Fruit fly (Drosophila melanogaster) whole organism, embryonic: ENCODE measurements around the gene robl62A.
A peak's percentile ranks its signal among the peaks of the same experiment; 100 is the strongest.

Experiments
- Bgb ChIP-seq: fragments of 200-800 bp; sonication (Bioruptor generic); IDR thresholded peaks from 2 replicates; pipeline ENCODE4 v1.3.6; 2022; ENCODE audit warnings: missing biosample characterization, missing genetic modification characterization; ENCODE audit not compliant: partially characterized antibody
- CG11093 ChIP-seq: fragments of 200-800 bp; sonication (Bioruptor generic); IDR thresholded peaks from 3 replicates; pipeline ENCODE4 v1.3.6; 2022; ENCODE audit warnings: missing biosample characterization, missing genetic modification characterization
- CG12155 ChIP-seq: fragments of 200-800 bp; sonication (Bioruptor generic); optimal IDR thresholded peaks from 3 replicates; lab custom pipeline; 2016; ENCODE audit warnings: missing biosample characterization, missing genetic modification characterization
- CG12391 ChIP-seq: fragments of 200-800 bp; sonication (Bioruptor generic); optimal IDR thresholded peaks from 3 replicates; lab custom pipeline; 2018; ENCODE audit warnings: missing biosample characterization, mild to moderate bottlenecking, missing genetic modification characterization, moderate library complexity
- CG13894 ChIP-seq: fragments of 200-800 bp; sonication (Bioruptor generic); optimal IDR thresholded peaks from 3 replicates; lab custom pipeline; 2018; ENCODE audit warnings: missing biosample characterization, mild to moderate bottlenecking, missing genetic modification characterization, moderate library complexity
- CG14050 ChIP-seq: fragments of 200-800 bp; sonication (Bioruptor generic); IDR thresholded peaks from 3 replicates; pipeline ENCODE4 v1.3.6; 2022; ENCODE audit warnings: missing biosample characterization, missing genetic modification characterization
- CG15479 ChIP-seq: fragments of 200-800 bp; sonication (Bioruptor generic); optimal IDR thresholded peaks from 3 replicates; lab custom pipeline; 2019; ENCODE audit warnings: missing biosample characterization, mild to moderate bottlenecking, missing genetic modification characterization, moderate library complexity
- CG15514 ChIP-seq: fragments of 200-800 bp; sonication (Bioruptor generic); optimal IDR thresholded peaks from 3 replicates; lab custom pipeline; 2017; ENCODE audit warnings: missing biosample characterization, missing genetic modification characterization, mild to moderate bottlenecking, moderate library complexity, missing genetic modification reagents
- CG1832 ChIP-seq: fragments of 200-800 bp; sonication (Bioruptor generic); optimal IDR thresholded peaks from 2 replicates; lab custom pipeline; 2017; ENCODE audit warnings: missing biosample characterization, mild to moderate bottlenecking, missing genetic modification characterization, inconsistent platforms
- CG30403 ChIP-seq: fragments of 200-800 bp; sonication (Bioruptor generic); optimal IDR thresholded peaks from 3 replicates; lab custom pipeline; 2016; ENCODE audit warnings: missing biosample characterization, missing genetic modification characterization
- CG3407 ChIP-seq: fragments of 200-800 bp; sonication (Bioruptor generic); optimal IDR thresholded peaks from 2 replicates; lab custom pipeline; 2018; ENCODE audit warnings: missing biosample characterization, mild to moderate bottlenecking, missing genetic modification characterization
- CG3995 ChIP-seq: fragments of 200-800 bp; sonication (Bioruptor generic); optimal IDR thresholded peaks from 3 replicates; lab custom pipeline; 2016; ENCODE audit warnings: missing biosample characterization, missing genetic modification characterization
- CG4730 ChIP-seq: fragments of 200-800 bp; sonication (Bioruptor generic); IDR thresholded peaks from 2 replicates; pipeline ENCODE4 v1.3.6; 2022; ENCODE audit warnings: missing biosample characterization, missing genetic modification characterization
- CG4820 ChIP-seq: fragments of 200-800 bp; sonication (Bioruptor generic); optimal IDR thresholded peaks from 3 replicates; lab custom pipeline; 2016; ENCODE audit warnings: missing biosample characterization, missing genetic modification characterization
- CG7372 ChIP-seq: fragments of 200-800 bp; sonication (Bioruptor generic); IDR thresholded peaks from 2 replicates; pipeline ENCODE4 v1.3.6; 2022; ENCODE audit warnings: missing biosample characterization, missing genetic modification characterization
- CG7786 ChIP-seq: fragments of 200-800 bp; sonication (Bioruptor generic); optimal IDR thresholded peaks from 2 replicates; lab custom pipeline; 2016; ENCODE audit warnings: missing biosample characterization, missing genetic modification characterization
- Chrac-16 ChIP-seq: fragments of 200-800 bp; sonication (Bioruptor generic); optimal IDR thresholded peaks from 3 replicates; lab custom pipeline; 2016; ENCODE audit warnings: missing biosample characterization, missing genetic modification characterization
- Dip2 ChIP-seq: fragments of 200-800 bp; sonication (Bioruptor generic); IDR thresholded peaks from 2 replicates; pipeline ENCODE4 v1.3.6; 2022; ENCODE audit warnings: missing biosample characterization, missing genetic modification characterization
- GATAe ChIP-seq: fragments of 200-800 bp; sonication (Bioruptor generic); conservative IDR thresholded peaks from 2 replicates; pipeline ENCODE4 v1.3.6; 2022; ENCODE audit warnings: missing biosample characterization, missing genetic modification characterization
- H2.0 ChIP-seq: fragments of 200-800 bp; sonication (Bioruptor generic); IDR thresholded peaks from 2 replicates; pipeline ENCODE4 v1.3.6; 2022; ENCODE audit warnings: missing biosample characterization, missing genetic modification characterization
- MESR4 ChIP-seq: fragments of 200-800 bp; sonication (Bioruptor generic); optimal IDR thresholded peaks from 2 replicates; lab custom pipeline; 2018; ENCODE audit warnings: missing biosample characterization, mild to moderate bottlenecking, missing genetic modification characterization, moderate library complexity
- MTF-1 ChIP-seq: fragments of 200-800 bp; sonication (Bioruptor generic); optimal IDR thresholded peaks from 2 replicates; lab custom pipeline; 2018; ENCODE audit warnings: missing biosample characterization, mild to moderate bottlenecking, missing genetic modification characterization, borderline replicate concordance
- NfI ChIP-seq: fragments of 200-800 bp; sonication (Bioruptor generic); optimal IDR thresholded peaks from 3 replicates; lab custom pipeline; 2018; ENCODE audit warnings: missing biosample characterization, mild to moderate bottlenecking, missing genetic modification characterization, moderate library complexity
- Stat92E ChIP-seq, 3 experiments: fragments of >200 bp in 2 of 3; fragments of 200-800 bp in 1 of 3; sonication (Bioruptor generic) in 1 of 3; optimal IDR thresholded peaks; 2 replicates each; lab custom pipeline; 2017 to 2019; ENCODE audit warnings: missing biosample characterization in 3 of 3, missing genetic modification characterization in 3 of 3, mild to moderate bottlenecking in 1 of 3, moderate library complexity in 1 of 3
- abd-A ChIP-seq: fragments of 200-800 bp; sonication (Bioruptor generic); optimal IDR thresholded peaks from 3 replicates; lab custom pipeline; 2019; ENCODE audit warnings: missing biosample characterization, mild to moderate bottlenecking, missing genetic modification characterization, moderate library complexity
- ara ChIP-seq: fragments of 200-800 bp; sonication (Bioruptor generic); IDR thresholded peaks from 2 replicates; pipeline ENCODE4 v1.3.6; 2022; ENCODE audit warnings: missing biosample characterization, missing genetic modification characterization
- cad ChIP-seq: fragments of >200 bp; optimal IDR thresholded peaks from 2 replicates; lab custom pipeline; 2017; ENCODE audit warnings: missing biosample characterization, missing genetic modification characterization
- ewg ChIP-seq: fragments of 200-800 bp; sonication (Bioruptor generic); optimal IDR thresholded peaks from 3 replicates; lab custom pipeline; 2017; ENCODE audit warnings: mild to moderate bottlenecking, missing biosample characterization, missing genetic modification reagents, missing genetic modification characterization
- grn ChIP-seq: fragments of 200-800 bp; sonication (Bioruptor generic); optimal IDR thresholded peaks from 3 replicates; lab custom pipeline; 2017; ENCODE audit warnings: missing biosample characterization, missing genetic modification characterization
- h ChIP-seq: fragments of >200 bp; optimal IDR thresholded peaks from 2 replicates; lab custom pipeline; 2017
- ind ChIP-seq: fragments of 200-800 bp; sonication (Bioruptor generic); optimal IDR thresholded peaks from 3 replicates; lab custom pipeline; 2016; ENCODE audit warnings: missing biosample characterization, missing genetic modification characterization
- jigr1 ChIP-seq: fragments of 200-800 bp; sonication (Bioruptor generic); IDR thresholded peaks from 3 replicates; pipeline ENCODE4 v1.3.6; 2022; ENCODE audit warnings: missing biosample characterization, missing genetic modification characterization
- lola ChIP-seq, 3 experiments: fragments of >200 bp in 2 of 3; fragments of 200-800 bp in 1 of 3; sonication (Bioruptor generic) in 1 of 3; optimal IDR thresholded peaks; 2 replicates each; lab custom pipeline; 2017 to 2019; ENCODE audit warnings: missing biosample characterization in 3 of 3, missing genetic modification characterization in 3 of 3, mild to moderate bottlenecking in 1 of 3, moderate library complexity in 1 of 3
- pfk ChIP-seq: fragments of 200-800 bp; sonication (Bioruptor generic); optimal IDR thresholded peaks from 2 replicates; lab custom pipeline; 2018; ENCODE audit warnings: missing biosample characterization, mild to moderate bottlenecking, missing genetic modification characterization, moderate library complexity
- run ChIP-seq: fragments of 200-800 bp; sonication (Bioruptor generic); optimal IDR thresholded peaks from 3 replicates; lab custom pipeline; 2018; ENCODE audit warnings: missing biosample characterization, mild to moderate bottlenecking, missing genetic modification characterization
- sd ChIP-seq: fragments of 200-800 bp; sonication (Bioruptor generic); optimal IDR thresholded peaks from 3 replicates; lab custom pipeline; 2018; ENCODE audit warnings: missing biosample characterization, mild to moderate bottlenecking, missing genetic modification characterization, moderate library complexity
- slbo ChIP-seq: fragments of 200-800 bp; sonication (Bioruptor generic); IDR thresholded peaks from 2 replicates; pipeline ENCODE4 v1.3.6; 2022; ENCODE audit warnings: missing biosample characterization, missing genetic modification characterization
- sqz ChIP-seq: fragments of 200-800 bp; sonication (Bioruptor generic); optimal IDR thresholded peaks from 3 replicates; lab custom pipeline; 2018; ENCODE audit warnings: missing biosample characterization, mild to moderate bottlenecking, missing genetic modification characterization
- tna ChIP-seq: fragments of 200-800 bp; sonication (Bioruptor generic); IDR thresholded peaks from 2 replicates; pipeline ENCODE4 v1.3.6; 2022; ENCODE audit warnings: missing biosample characterization, missing genetic modification characterization; ENCODE audit not compliant: partially characterized antibody
- unc-4 ChIP-seq: fragments of 200-800 bp; sonication (Bioruptor generic); IDR thresholded peaks from 2 replicates; pipeline ENCODE4 v1.3.6; 2022; ENCODE audit warnings: missing biosample characterization, missing genetic modification characterization; ENCODE audit not compliant: partially characterized antibody
- wdn ChIP-seq: fragments of 200-800 bp; sonication (Bioruptor generic); IDR thresholded peaks from 2 replicates; pipeline ENCODE4 v1.3.6; 2022; ENCODE audit warnings: missing biosample characterization, missing genetic modification characterization

Gene robl62A

DNA sequence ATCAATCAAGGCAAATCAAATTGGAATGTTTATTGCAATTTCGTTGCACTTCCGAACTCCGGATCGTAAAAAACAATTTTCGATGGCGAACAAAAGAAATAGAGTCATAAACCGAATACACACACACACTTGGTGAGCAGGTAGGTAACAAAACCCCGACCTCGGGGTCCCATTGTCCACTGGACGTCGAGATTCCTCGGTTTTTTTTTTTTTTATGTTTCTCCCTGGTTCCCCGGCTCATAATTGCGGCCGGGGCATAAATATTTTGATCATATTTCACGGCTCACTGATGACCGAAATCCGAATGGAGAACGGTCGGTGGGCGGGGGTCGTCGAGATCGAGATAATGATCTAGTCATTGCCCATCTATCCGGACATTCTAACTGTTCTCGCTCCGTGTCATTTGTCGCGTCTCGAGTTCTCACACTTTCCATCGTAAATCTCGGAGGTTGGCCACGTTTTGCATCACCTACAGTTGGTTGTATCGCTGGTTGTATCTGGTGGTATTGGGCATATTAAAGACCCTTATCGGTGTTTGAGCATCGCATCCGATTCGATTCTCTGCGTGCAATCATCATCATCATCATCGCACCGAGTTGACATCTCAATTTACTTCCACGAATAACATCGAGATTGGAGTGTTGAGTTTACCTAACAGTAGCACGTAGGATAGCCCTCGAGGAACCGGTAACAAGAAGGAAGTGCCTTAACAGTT, 29.5 kb upstream of the robl62A start (continued):
- TF ChIP-seq ara (GFP tag; lab: Robert Waterston, UW) (no peak), CG12155 (no peak), CG15479 (GFP tag; lab: Kevin White, UChicago) (peak; percentile 19), sqz (GFP tag; lab: Kevin White, UChicago) (peak; percentile 56), Dip2 (GFP tag; lab: Robert Waterston, UW) (no peak), h (lab: Kevin White, UChicago) (no peak), CG12391 (no peak), NfI (GFP tag; lab: Kevin White, UChicago) (no peak), CG4730 (no peak), CG3407 (no peak), jigr1 (no peak), abd-A (tag; lab: Kevin White, UChicago) (peak; percentile 21), wdn (no peak), ind (no peak), cad (peak; percentile 83), Chrac-16 (GFP tag; lab: Kevin White, UChicago) (no peak), CG14050 (no peak), CG30403 (no peak), pfk (GFP tag; lab: Kevin White, UChicago) (no peak), lola (GFP tag; optimal IDR thresholded peaks at IDR 0.05; lab: Kevin White, UChicago) (no peak), CG1832 (GFP tag; lab: Kevin White, UChicago) (no peak), Stat92E (GFP tag; optimal IDR thresholded peaks at IDR 0.05; lab: Kevin White, UChicago) (peak in 1 of 3 experiments; percentile 3), CG7786 (no peak), CG15514 (no peak), run (tag; lab: Kevin White, UChicago) (no peak), H2.0 (GFP tag; lab: Robert Waterston, UW) (no peak), tna (GFP tag; lab: Robert Waterston, UW) (no peak), CG7372 (GFP tag; lab: Robert Waterston, UW) (no peak), grn (GFP tag; lab: Kevin White, UChicago) (peak; percentile 91), CG11093 (GFP tag; lab: Robert Waterston, UW) (no peak), GATAe (GFP tag; lab: Robert Waterston, UW) (no peak), CG4820 (GFP tag; lab: Kevin White, UChicago) (no peak), slbo (GFP tag; lab: Robert Waterston, UW) (no peak), MESR4 (GFP tag; lab: Kevin White, UChicago) (no peak), Bgb (GFP tag; lab: Robert Waterston, UW) (no peak), sd (tag; lab: Kevin White, UChicago) (no peak), unc-4 (GFP tag; lab: Robert Waterston, UW) (no peak), ewg (GFP tag; lab: Kevin White, UChicago) (no peak), MTF-1 (GFP tag; lab: Kevin White, UChicago) (no peak), CG3995 (GFP tag; lab: Kevin White, UChicago) (no peak), CG13894 (tag; lab: Kevin White, UChicago) (no peak)
